Worm (Caenorhabditis elegans): ENCODE measurements around the gene mltn-10.

The mltn-10 gene

DNA sequence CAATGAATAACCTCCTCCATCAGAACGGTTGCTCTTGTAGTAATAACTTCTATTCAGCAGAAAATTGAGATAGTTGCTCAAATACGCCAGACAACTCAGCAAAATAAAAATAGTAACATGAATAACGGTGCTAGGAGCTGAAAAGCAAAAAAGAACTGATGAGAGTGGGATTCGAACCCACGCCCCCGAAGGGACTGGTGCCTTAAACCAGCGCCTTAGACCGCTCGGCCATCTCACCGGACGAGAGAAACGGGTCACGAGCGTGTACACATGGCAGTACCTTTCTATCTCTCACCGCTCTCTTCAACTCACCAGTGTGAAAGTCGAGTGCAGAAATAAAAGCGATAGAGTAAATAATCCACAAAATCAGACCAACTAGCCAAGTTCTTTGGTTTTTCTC lies 12.3 kb downstream of the mltn-10 start (continued):
- TF ChIP-seq mel-28 (tag; optimal IDR thresholded peaks at IDR 0.05; ENCODE audit: borderline replicate concordance), result no peak
- peak; percentile 82 for TF ChIP-seq B0261.1 (tag; optimal IDR thresholded peaks at IDR 0.05)
- no peak for TF ChIP-seq hlh-26 (GFP tag; conservative IDR thresholded peaks at IDR 0.05)
- peak in 1 of 2 experiments; percentile 1 for TF ChIP-seq let-607 (tag; optimal IDR thresholded peaks at IDR 0.05)
- TF ChIP-seq ceh-27 (GFP tag; optimal IDR thresholded peaks at IDR 0.05), result peak; percentile 20
- TF ChIP-seq T07F8.4 (tag; optimal IDR thresholded peaks at IDR 0.05), result no peak
- TF ChIP-seq madf-6 (GFP tag; IDR thresholded peaks at IDR 0.05), result peak; percentile 41
- TF ChIP-seq fkh-3 (tag; optimal IDR thresholded peaks at IDR 0.05), result no peak
- peak; percentile 79 for TF ChIP-seq egl-44 (GFP tag; IDR thresholded peaks at IDR 0.05)
- no peak for TF ChIP-seq F57A8.1 (GFP tag; optimal IDR thresholded peaks at IDR 0.05)
- TF ChIP-seq F10E7.11 (tag; optimal IDR thresholded peaks at IDR 0.05), result no peak
- TF ChIP-seq attf-5 (GFP tag; optimal IDR thresholded peaks at IDR 0.05), result peak; percentile 35
- TF ChIP-seq F49E8.2 (tag; optimal IDR thresholded peaks at IDR 0.05; ENCODE audit: insufficient read depth), result no peak
- peak; percentile 30; the same call in 1 of the 2 replicates for TF ChIP-seq egrh-3 (GFP tag; IDR thresholded peaks at IDR 0.05)
- TF ChIP-seq repo-1 (tag; optimal IDR thresholded peaks at IDR 0.05), result no peak
- TF ChIP-seq nfya-2 (GFP tag; IDR thresholded peaks at IDR 0.05), result no peak
- TF ChIP-seq C17E4.6 (GFP tag; IDR thresholded peaks at IDR 0.05), result no peak
- TF ChIP-seq attf-3 (GFP tag; conservative IDR thresholded peaks at IDR 0.05), result 0 out of 2 replicates have a peak, but pooled peaks have one; percentile 36
- TF ChIP-seq ama-1 (optimal IDR thresholded peaks at IDR 0.05), result no peak
- no peak for TF ChIP-seq ama-1 (GFP tag; optimal IDR thresholded peaks at IDR 0.05)
- TF ChIP-seq T26A5.8 (tag; optimal IDR thresholded peaks at IDR 0.05), result no peak
- no peak for TF ChIP-seq snpc-4 (GFP tag; optimal IDR thresholded peaks at IDR 0.05)
- peak in 3 of 4 experiments; percentile 41 to 78 (median 54) for TF ChIP-seq snpc-4 (tag; optimal IDR thresholded peaks at IDR 0.05)
- TF ChIP-seq Y56A3A.18 (GFP tag; IDR thresholded peaks at IDR 0.05), result 0 out of 2 replicates have a peak, but pooled peaks have one; percentile 41
- TF ChIP-seq sdz-38 (tag; optimal IDR thresholded peaks at IDR 0.05), result no peak
- TF ChIP-seq aptf-3 (GFP tag; IDR thresholded peaks at IDR 0.05), result no peak
- TF ChIP-seq lin-40 (tag; optimal IDR thresholded peaks at IDR 0.05), result no peak
- TF ChIP-seq F52B5.7 (tag; optimal IDR thresholded peaks at IDR 0.05), result no peak
- TF ChIP-seq hmg-1.2 (GFP tag; IDR thresholded peaks at IDR 0.05), result peak; percentile 72
- TF ChIP-seq nhr-90 (tag; optimal IDR thresholded peaks at IDR 0.05), result peak; percentile 43
- no peak for TF ChIP-seq ets-4 (GFP tag; optimal IDR thresholded peaks at IDR 0.05)
- no peak for TF ChIP-seq F55B11.4 (tag; optimal IDR thresholded peaks at IDR 0.05; ENCODE audit: borderline replicate concordance, insufficient read depth)
- no peak for TF ChIP-seq lsl-1 (GFP tag; optimal IDR thresholded peaks at IDR 0.05)
- TF ChIP-seq akir-1 (GFP tag; optimal IDR thresholded peaks at IDR 0.05), result no peak
- no peak for TF ChIP-seq lir-1 (GFP tag; conservative IDR thresholded peaks at IDR 0.05)
- peak; percentile 35; the same call in 1 of the 2 replicates for TF ChIP-seq C06A6.2 (GFP tag; conservative IDR thresholded peaks at IDR 0.05)
- no peak for TF ChIP-seq lin-54 (GFP tag; optimal IDR thresholded peaks at IDR 0.05)
- peak; percentile 56 for TF ChIP-seq him-1 (tag; optimal IDR thresholded peaks at IDR 0.05)
- TF ChIP-seq xnd-1 (tag; optimal IDR thresholded peaks at IDR 0.05), result no peak
- TF ChIP-seq madf-3 (GFP tag; IDR thresholded peaks at IDR 0.05), result no peak
- TF ChIP-seq B0019.2 (GFP tag; conservative IDR thresholded peaks at IDR 0.05), result 0 out of 2 replicates have a peak, but pooled peaks have one; percentile 4
- no peak for TF ChIP-seq madf-8 (GFP tag; conservative IDR thresholded peaks at IDR 0.05)
- no peak for TF ChIP-seq snpc-1.3 (tag; optimal IDR thresholded peaks at IDR 0.05; ENCODE audit: insufficient read depth)
- no peak for TF ChIP-seq ccch-3 (GFP tag; optimal IDR thresholded peaks at IDR 0.05)
- TF ChIP-seq Y95B8A.8 (GFP tag; IDR thresholded peaks at IDR 0.05), result no peak
- TF ChIP-seq hmg-20 (GFP tag; IDR thresholded peaks at IDR 0.05), result peak; percentile 63; the same call in 1 of the 2 replicates
- no peak for TF ChIP-seq dpl-1 (GFP tag; optimal IDR thresholded peaks at IDR 0.05)
- no peak for TF ChIP-seq aptf-2 (GFP tag; conservative IDR thresholded peaks at IDR 0.05)
- TF ChIP-seq dpff-1 (tag; optimal IDR thresholded peaks at IDR 0.05), result no peak

All from whole organism, young adult.